Worm (Caenorhabditis elegans): Measurements from ENCODE around the gene Y38H6A.3.

Y38H6A.3 gene

DNA sequence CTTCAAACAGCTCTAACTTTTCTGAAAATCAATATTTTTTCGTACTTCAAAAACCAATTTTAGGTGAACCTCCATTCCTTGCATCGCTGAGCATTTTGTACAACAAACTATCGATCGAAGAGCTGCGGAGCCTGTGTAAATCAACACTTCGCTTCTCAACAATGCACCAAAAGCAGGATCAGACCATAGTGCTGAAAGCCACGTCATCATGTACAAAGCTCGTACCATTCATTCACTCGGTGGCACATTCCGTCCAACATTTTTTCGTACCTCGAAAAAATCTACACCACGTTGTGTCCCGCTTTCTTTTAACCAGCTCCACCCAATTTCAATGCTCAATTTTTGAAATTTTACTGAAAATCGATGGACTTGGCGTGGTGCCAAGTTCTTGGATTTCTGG, 34.4 kb upstream of the Y38H6A.3 start, which contains the start of gene ZC15.10:
TSS of gene ZC15.10 (plus strand) at position 162 of the 400 bp plus-strand sequence.
- TF ChIP-seq ztf-28 (GFP tag; IDR thresholded peaks at IDR 0.05) (no peak), B0035.1 (tag; optimal IDR thresholded peaks at IDR 0.05) (no peak), pbrm-1 (GFP tag; IDR thresholded peaks at IDR 0.05) (no peak), unc-62 (GFP tag; optimal IDR thresholded peaks at IDR 0.05) (no peak), aptf-3 (GFP tag; IDR thresholded peaks at IDR 0.05) (no peak), dpff-1 (tag; optimal IDR thresholded peaks at IDR 0.05) (no peak), let-526 (GFP tag; IDR thresholded peaks at IDR 0.05) (no peak), F23B12.7 (tag; optimal IDR thresholded peaks at IDR 0.05; ENCODE audit: insufficient read depth) (no peak), K12H6.12 (tag; optimal IDR thresholded peaks at IDR 0.05) (no peak)

DNA sequence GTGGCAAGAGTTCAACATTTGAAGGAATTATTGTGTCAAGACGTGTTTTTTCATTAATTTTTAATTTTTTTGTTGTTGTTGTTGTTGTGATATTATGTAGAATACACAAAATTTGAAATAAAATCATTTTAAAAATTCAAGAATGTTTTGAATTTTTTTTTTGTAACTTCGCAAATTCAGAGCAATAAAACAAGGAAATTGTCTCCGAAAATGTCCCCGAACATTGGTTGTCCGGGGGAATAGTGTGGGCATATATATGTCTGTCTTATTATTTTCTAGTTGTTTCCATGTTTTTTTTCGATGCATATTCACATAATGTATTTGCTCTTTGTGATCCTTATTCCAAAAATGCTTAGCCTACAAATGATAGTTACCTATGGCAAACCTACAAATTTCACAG, 33.5 kb upstream of the Y38H6A.3 start, which contains the start of gene clec-262:
TSS of gene clec-262 (plus strand) at position 301 of the 400 bp plus-strand sequence.
- TF ChIP-seq ceh-27 (GFP tag; optimal IDR thresholded peaks at IDR 0.05), result no peak

DNA sequence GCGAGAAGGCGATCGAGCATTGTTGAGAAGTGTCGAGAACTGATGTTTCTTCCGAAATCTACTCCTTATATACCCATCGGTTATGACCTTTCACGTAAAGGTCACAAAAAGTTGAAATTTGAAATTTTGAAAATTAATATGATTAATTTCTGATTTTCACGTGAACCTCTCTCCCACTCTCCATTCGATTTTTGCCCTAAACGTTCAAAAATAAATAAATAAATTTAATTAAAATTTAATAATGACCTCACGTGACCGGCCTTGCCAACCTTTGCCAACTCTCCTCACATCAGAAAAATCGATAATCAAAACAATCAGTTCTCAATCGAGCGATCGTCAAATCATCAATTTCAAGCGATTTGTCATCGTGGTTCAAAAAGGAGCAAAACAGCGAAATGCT, 27.5 kb upstream of the Y38H6A.3 start, which contains the start of gene Y113G7C.1:
TSS of gene Y113G7C.1 (plus strand) at position 301 of the 400 bp plus-strand sequence.
- no peak for TF ChIP-seq tbx-9 (tag; optimal IDR thresholded peaks at IDR 0.05; ENCODE audit: borderline replicate concordance)

DNA sequence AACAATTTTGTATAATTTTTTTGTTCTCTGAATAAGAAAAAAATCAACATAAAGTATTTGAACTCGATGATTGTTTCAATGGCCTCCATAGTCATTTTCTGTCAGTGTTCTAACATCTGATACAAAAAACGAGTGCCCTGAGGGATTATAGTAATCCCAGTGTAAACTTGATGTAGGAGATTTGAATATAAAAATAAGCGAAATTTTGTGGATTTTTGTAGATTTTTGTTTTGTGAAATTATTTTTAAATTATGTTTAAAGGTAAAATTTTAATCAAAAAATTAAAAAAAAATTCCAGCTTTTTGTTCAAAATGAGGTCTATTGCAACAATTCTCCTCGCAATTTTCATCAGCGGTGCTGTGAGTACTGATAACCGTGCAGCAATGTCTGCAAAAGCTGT, 19.6 kb upstream of the Y38H6A.3 start, which contains the start of gene Y38H6A.1:
TSS of gene Y38H6A.1 (plus strand) at position 301 of the 400 bp plus-strand sequence.
- TF ChIP-seq hmg-1.2 (GFP tag; IDR thresholded peaks at IDR 0.05) (no peak), F55B11.4 (tag; optimal IDR thresholded peaks at IDR 0.05; ENCODE audit: borderline replicate concordance, insufficient read depth) (no peak), atf-7 (tag; optimal IDR thresholded peaks at IDR 0.05) (no peak), K12H6.12 (tag; optimal IDR thresholded peaks at IDR 0.05) (no peak), repo-1 (tag; optimal IDR thresholded peaks at IDR 0.05) (no peak), lin-26 (GFP tag; IDR thresholded peaks at IDR 0.05) (no peak), nhr-120 (GFP tag; IDR thresholded peaks at IDR 0.05) (no peak), sea-2 (GFP tag; IDR thresholded peaks at IDR 0.05) (no peak), K11D2.4 (GFP tag; IDR thresholded peaks at IDR 0.05) (no peak), F37B4.10 (GFP tag; IDR thresholded peaks at IDR 0.05) (no peak), nhr-80 (tag; optimal IDR thresholded peaks at IDR 0.05) (no peak), lsy-27 (tag; optimal IDR thresholded peaks at IDR 0.05; ENCODE audit: borderline replicate concordance, insufficient read depth) (no peak), nfya-1 (tag; optimal IDR thresholded peaks at IDR 0.05; ENCODE audit: borderline replicate concordance, insufficient read depth) (no peak), bed-2 (GFP tag; IDR thresholded peaks at IDR 0.05) (no peak), attf-5 (GFP tag; optimal IDR thresholded peaks at IDR 0.05) (no peak)

DNA sequence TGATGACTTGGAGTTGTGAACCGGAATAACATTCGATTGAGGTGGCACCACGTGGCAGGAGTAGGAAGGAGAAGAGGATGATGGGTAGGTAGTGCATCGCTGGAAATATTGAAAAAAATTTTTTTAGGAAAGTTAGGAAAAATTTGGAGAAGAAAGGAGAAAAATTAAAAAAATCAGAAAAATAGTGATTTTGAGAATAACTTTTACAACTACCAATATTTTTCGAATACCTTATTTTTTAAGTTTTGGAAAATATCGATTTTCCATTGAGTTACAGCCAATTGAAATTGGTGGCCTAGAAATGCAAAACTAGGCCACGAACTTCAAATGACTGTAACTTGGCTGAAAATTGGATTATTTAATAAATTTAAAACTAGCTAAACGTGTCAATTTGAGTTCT, 9.7 kb upstream of the Y38H6A.3 start, which contains the start of gene Y38H6A.5:
TSS of gene Y38H6A.5 (minus strand) at position 101 of the 400 bp plus-strand sequence.
- TF ChIP-seq madf-10 (tag; optimal IDR thresholded peaks at IDR 0.05) (no peak), B0035.1 (tag; optimal IDR thresholded peaks at IDR 0.05) (no peak), efl-1 (GFP tag; optimal IDR thresholded peaks at IDR 0.05) (no peak), C06A6.2 (GFP tag; conservative IDR thresholded peaks at IDR 0.05) (no peak), T07F8.4 (tag; optimal IDR thresholded peaks at IDR 0.05) (no peak), rpc-1 (optimal IDR thresholded peaks at IDR 0.05) (no peak), rpc-1 (tag; optimal IDR thresholded peaks at IDR 0.05) (no peak), lin-35 (GFP tag; optimal IDR thresholded peaks at IDR 0.05) (no peak), die-1 (tag; optimal IDR thresholded peaks at IDR 0.05) (no peak), nhr-179 (tag; optimal IDR thresholded peaks at IDR 0.05) (no peak), madf-6 (GFP tag; IDR thresholded peaks at IDR 0.05) (no peak), fkh-3 (tag; optimal IDR thresholded peaks at IDR 0.05) (no peak), bed-2 (GFP tag; IDR thresholded peaks at IDR 0.05) (no peak), ets-4 (GFP tag; optimal IDR thresholded peaks at IDR 0.05) (no peak), bed-1 (GFP tag; IDR thresholded peaks at IDR 0.05) (no peak), snpc-4 (GFP tag; optimal IDR thresholded peaks at IDR 0.05) (no peak), snpc-4 (tag; optimal IDR thresholded peaks at IDR 0.05) (no peak), nfya-1 (tag; optimal IDR thresholded peaks at IDR 0.05; ENCODE audit: borderline replicate concordance, insufficient read depth) (no peak), mes-4 (tag; optimal IDR thresholded peaks at IDR 0.05) (no peak), Y67H2A.10 (GFP tag; conservative IDR thresholded peaks at IDR 0.05) (no peak), ztf-6 (GFP tag; IDR thresholded peaks at IDR 0.05) (no peak), hmg-1.2 (GFP tag; IDR thresholded peaks at IDR 0.05) (no peak)

Measured in whole organism, young adult.